Worm (Caenorhabditis elegans) whole organism, L1 larva: ENCODE results near the gene K08D12.3.

Experiments
- blmp-1 ChIP-seq: fragments of 150-350 bp; optimal IDR thresholded peaks from 2 replicates; lab custom pipeline; 2014; ENCODE audit warnings: missing biosample characterization, missing genetic modification characterization
- ceh-63 ChIP-seq: fragments of 200-800 bp; sonication (Bioruptor generic); optimal IDR thresholded peaks from 2 replicates; lab custom pipeline; 2018; ENCODE audit warnings: mild to moderate bottlenecking, missing genetic modification characterization, missing compliant biosample characterization
- ceh-82 ChIP-seq, 3 experiments: fragments of 150-350 bp in 1 of 3; sonication (generic microtip) in 2 of 3; optimal IDR thresholded peaks; 2 replicates each; lab custom pipeline; 2014 to 2017; ENCODE audit warnings: missing biosample characterization in 3 of 3, missing genetic modification characterization in 3 of 3
- ceh-88 ChIP-seq: fragments of 200-800 bp; sonication (Bioruptor generic); IDR thresholded peaks from 2 replicates; pipeline ENCODE4 v1.3.6; 2022; ENCODE audit warnings: missing genetic modification characterization, missing compliant biosample characterization
- ceh-90 ChIP-seq: sonication (generic microtip); optimal IDR thresholded peaks from 2 replicates; lab custom pipeline; 2016; ENCODE audit warnings: missing genetic modification characterization, missing compliant biosample characterization
- ces-1 ChIP-seq: fragments of 150-350 bp; optimal IDR thresholded peaks from 2 replicates; lab custom pipeline; 2014; ENCODE audit warnings: missing biosample characterization, missing genetic modification reagents, missing genetic modification characterization
- dpl-1 ChIP-seq, 3 experiments: fragments of 150-350 bp in 2 of 3; sonication (generic microtip) in 1 of 3; optimal IDR thresholded peaks; 2 replicates each; lab custom pipeline; 2014 to 2017; ENCODE audit warnings: missing biosample characterization in 3 of 3, missing genetic modification characterization in 3 of 3, missing genetic modification reagents in 3 of 3
- dsc-1 ChIP-seq: sonication (generic microtip); optimal IDR thresholded peaks from 2 replicates; lab custom pipeline; 2016; ENCODE audit warnings: mild to moderate bottlenecking, missing genetic modification characterization, missing compliant biosample characterization
- efl-1 ChIP-seq, 4 experiments: fragments of 150-350 bp; optimal IDR thresholded peaks in 3 of 4; peaks in 1 of 4; 1 replicate in 1 of 4; 2 replicates in 3 of 4; lab custom pipeline; 2014; ENCODE audit warnings: missing biosample characterization in 2 of 4, missing genetic modification characterization in 2 of 4, missing genetic modification reagents in 2 of 4
- efl-3 ChIP-seq: fragments of 200-800 bp; sonication (Bioruptor generic); optimal IDR thresholded peaks from 2 replicates; lab custom pipeline; 2018; ENCODE audit warnings: mild to moderate bottlenecking, missing genetic modification characterization, missing compliant biosample characterization
- egl-27 ChIP-seq, 2 experiments: fragments of 150-350 bp in 1 of 2; sonication (generic microtip); optimal IDR thresholded peaks; 3 replicates each; lab custom pipeline; 2017 to 2018; ENCODE audit warnings: missing biosample characterization in 2 of 2, missing genetic modification characterization in 2 of 2, missing genetic modification reagents in 2 of 2
- elt-2 ChIP-seq: sonication (generic microtip); optimal IDR thresholded peaks from 2 replicates; lab custom pipeline; 2016; ENCODE audit warnings: missing genetic modification characterization, mild to moderate bottlenecking, inconsistent platforms, missing compliant biosample characterization, missing genetic modification reagents
- elt-3 ChIP-seq, 6 experiments: fragments of 150-350 bp in 1 of 6; sonication (generic microtip); optimal IDR thresholded peaks; 2 replicates each; lab custom pipeline; 2017 to 2018; ENCODE audit warnings: missing biosample characterization in 6 of 6, missing genetic modification characterization in 6 of 6, inconsistent platforms in 1 of 6
- fkh-10 ChIP-seq: sonication (generic microtip); optimal IDR thresholded peaks from 2 replicates; lab custom pipeline; 2017; ENCODE audit warnings: missing biosample characterization, missing genetic modification reagents, missing genetic modification characterization
- fkh-8 ChIP-seq: sonication (generic microtip); optimal IDR thresholded peaks from 2 replicates; lab custom pipeline; 2016; ENCODE audit warnings: mild to moderate bottlenecking, missing genetic modification characterization, missing compliant biosample characterization
- grh-1 ChIP-seq: fragments of 200-800 bp; sonication (Bioruptor generic); IDR thresholded peaks from 2 replicates; pipeline ENCODE4 v1.3.6; 2022; ENCODE audit warnings: missing genetic modification reagents, missing genetic modification characterization, missing compliant biosample characterization
- hlh-17 ChIP-seq: fragments of 200-800 bp; sonication (Bioruptor generic); optimal IDR thresholded peaks from 2 replicates; lab custom pipeline; 2018; ENCODE audit warnings: missing genetic modification characterization, mild to moderate bottlenecking, missing compliant biosample characterization, moderate library complexity, borderline replicate concordance
- irx-1 ChIP-seq: sonication (generic microtip); optimal IDR thresholded peaks from 2 replicates; lab custom pipeline; 2016; ENCODE audit warnings: missing genetic modification characterization, missing compliant biosample characterization
- lin-14 ChIP-seq: fragments of 200-800 bp; sonication (Bioruptor generic); optimal IDR thresholded peaks from 2 replicates; lab custom pipeline; 2018; ENCODE audit warnings: mild to moderate bottlenecking, missing genetic modification characterization, moderate library complexity, missing compliant biosample characterization
- lin-35 ChIP-seq, 2 experiments: fragments of 150-350 bp; optimal IDR thresholded peaks; 2 replicates each; lab custom pipeline; 2014; ENCODE audit warnings: missing biosample characterization in 2 of 2, missing genetic modification characterization in 2 of 2, missing genetic modification reagents in 2 of 2
- mab-9 ChIP-seq: fragments of 200-800 bp; sonication (Bioruptor generic); IDR thresholded peaks from 2 replicates; pipeline ENCODE4 v1.3.6; 2022; ENCODE audit warnings: missing genetic modification reagents, missing genetic modification characterization, missing compliant biosample characterization
- mdl-1 ChIP-seq, 2 experiments: fragments of 150-350 bp; optimal IDR thresholded peaks; 2 replicates each; lab custom pipeline; 2014 to 2017; ENCODE audit warnings: missing biosample characterization in 2 of 2, missing genetic modification characterization in 2 of 2, inconsistent platforms in 1 of 2
- mef-2 ChIP-seq: fragments of 150-350 bp; optimal IDR thresholded peaks from 2 replicates; lab custom pipeline; 2014; ENCODE audit warnings: missing biosample characterization, missing genetic modification characterization
- mep-1 ChIP-seq: fragments of 150-350 bp; optimal IDR thresholded peaks from 2 replicates; lab custom pipeline; 2014; ENCODE audit warnings: missing biosample characterization, missing genetic modification characterization
- nhr-12 ChIP-seq: sonication (generic microtip); optimal IDR thresholded peaks from 2 replicates; lab custom pipeline; 2017; ENCODE audit warnings: missing biosample characterization, missing genetic modification characterization
- nhr-19 ChIP-seq: fragments of 200-800 bp; sonication (Bioruptor generic); conservative IDR thresholded peaks from 2 replicates; pipeline ENCODE4 v1.3.6; 2022; ENCODE audit warnings: missing genetic modification characterization, missing compliant biosample characterization
- nhr-20 ChIP-seq: sonication (generic microtip); optimal IDR thresholded peaks from 2 replicates; lab custom pipeline; 2016; ENCODE audit warnings: mild to moderate bottlenecking, missing genetic modification characterization, missing compliant biosample characterization
- nhr-237 ChIP-seq: fragments of 150-350 bp; optimal IDR thresholded peaks from 2 replicates; lab custom pipeline; 2014; ENCODE audit warnings: missing biosample characterization, missing genetic modification characterization
- nhr-47 ChIP-seq: sonication (generic microtip); optimal IDR thresholded peaks from 2 replicates; lab custom pipeline; 2016; ENCODE audit warnings: mild to moderate bottlenecking, missing genetic modification characterization, moderate library complexity, missing compliant biosample characterization
- nhr-71 ChIP-seq: sonication (generic microtip); optimal IDR thresholded peaks from 2 replicates; lab custom pipeline; 2016; ENCODE audit warnings: mild to moderate bottlenecking, missing genetic modification characterization, moderate library complexity, missing compliant biosample characterization
- nhr-76 ChIP-seq: sonication (generic microtip); optimal IDR thresholded peaks from 2 replicates; lab custom pipeline; 2017; ENCODE audit warnings: missing biosample characterization, missing genetic modification characterization
- nhr-85 ChIP-seq: sonication (generic microtip); peaks from one replicate; lab custom pipeline; 2016; ENCODE audit warnings: missing genetic modification characterization, inconsistent platforms, missing compliant biosample characterization
- skn-1 ChIP-seq: fragments of 150-350 bp; optimal IDR thresholded peaks from 2 replicates; lab custom pipeline; 2014; ENCODE audit warnings: missing biosample characterization, missing genetic modification characterization
- sup-37 ChIP-seq: fragments of 200-800 bp; sonication (Bioruptor generic); optimal IDR thresholded peaks from 2 replicates; lab custom pipeline; 2018; ENCODE audit warnings: mild to moderate bottlenecking, missing genetic modification characterization, missing compliant biosample characterization
- swsn-7 ChIP-seq: sonication (generic microtip); optimal IDR thresholded peaks from 2 replicates; lab custom pipeline; 2016; ENCODE audit warnings: missing genetic modification characterization, missing compliant biosample characterization
- unc-130 ChIP-seq: fragments of 150-350 bp; optimal IDR thresholded peaks from 2 replicates; lab custom pipeline; 2017; ENCODE audit warnings: missing biosample characterization, missing genetic modification characterization, inconsistent platforms
- unc-30 ChIP-seq: sonication (generic microtip); optimal IDR thresholded peaks from 2 replicates; lab custom pipeline; 2017; ENCODE audit warnings: missing biosample characterization, missing genetic modification characterization
- xbp-1 ChIP-seq: sonication (generic microtip); optimal IDR thresholded peaks from 2 replicates; lab custom pipeline; 2016; ENCODE audit warnings: missing genetic modification characterization, missing compliant biosample characterization
- zip-4 ChIP-seq: fragments of 200-800 bp; sonication (Bioruptor generic); optimal IDR thresholded peaks from 2 replicates; lab custom pipeline; 2018; ENCODE audit warnings: mild to moderate bottlenecking, missing genetic modification characterization, moderate library complexity, missing compliant biosample characterization
- ztf-11 ChIP-seq, 2 experiments: sonication (generic microtip); optimal IDR thresholded peaks; 2 replicates each; lab custom pipeline; 2016 to 2017; ENCODE audit warnings: missing genetic modification characterization in 2 of 2, missing biosample characterization in 1 of 2, missing compliant biosample characterization in 1 of 2
- ztf-4 ChIP-seq: fragments of 150-350 bp; optimal IDR thresholded peaks from 2 replicates; lab custom pipeline; 2014; ENCODE audit warnings: missing biosample characterization, missing genetic modification characterization

The K08D12.3 gene

ce11 chrIV:1720474-1720873 is 10.4 kb downstream of the K08D12.3 start, which contains the start of gene epic-2:
epic-2 (plus strand) TSS chrIV:1720790.
- TF ChIP-seq skn-1 (tag; lab: Kevin White, UChicago): no peak
- TF ChIP-seq mef-2 (tag; lab: Kevin White, UChicago): no peak
- no peak for TF ChIP-seq lin-35 (GFP tag; optimal IDR thresholded peaks at IDR 0.05; lab: Kevin White, UChicago)
- no peak for TF ChIP-seq dsc-1
- no peak for TF ChIP-seq fkh-8 (tag; lab: Kevin White, UChicago)
- no peak for TF ChIP-seq efl-1 (optimal IDR thresholded peaks at IDR 0.05; lab: Kevin White, UChicago)
- no peak for TF ChIP-seq efl-1 (GFP tag; optimal IDR thresholded peaks at IDR 0.05 in 1 of 2; lab: Kevin White, UChicago)
- no peak for TF ChIP-seq egl-27 (tag; optimal IDR thresholded peaks at IDR 0.05; lab: Kevin White, UChicago)
- no peak for TF ChIP-seq swsn-7 (tag; lab: Kevin White, UChicago)
- TF ChIP-seq nhr-19 (GFP tag; lab: Robert Waterston, UW): no peak
- TF ChIP-seq mep-1 (tag; lab: Kevin White, UChicago): no peak
- TF ChIP-seq hlh-17 (GFP tag; lab: Kevin White, UChicago): no peak
- no peak for TF ChIP-seq mdl-1 (tag; optimal IDR thresholded peaks at IDR 0.05; lab: Kevin White, UChicago)
- no peak for TF ChIP-seq ceh-82 (tag; optimal IDR thresholded peaks at IDR 0.05; lab: Kevin White, UChicago)
- no peak for TF ChIP-seq nhr-12 (tag; lab: Kevin White, UChicago)
- no peak for TF ChIP-seq ceh-63 (GFP tag; lab: Kevin White, UChicago)
- no peak for TF ChIP-seq nhr-76 (tag; lab: Kevin White, UChicago)
- no peak for TF ChIP-seq irx-1 (tag; lab: Kevin White, UChicago)
- TF ChIP-seq xbp-1 (tag; lab: Kevin White, UChicago): peak; percentile 5
- TF ChIP-seq dpl-1 (GFP tag; optimal IDR thresholded peaks at IDR 0.05; lab: Kevin White, UChicago): no peak
- no peak for TF ChIP-seq ceh-88 (GFP tag; lab: Robert Waterston, UW)
- TF ChIP-seq nhr-237: no peak
- no peak for TF ChIP-seq zip-4
- TF ChIP-seq unc-30: no peak
- TF ChIP-seq elt-3 (tag; optimal IDR thresholded peaks at IDR 0.05; lab: Kevin White, UChicago): peak in 3 of 6 experiments; percentile 3 to 68 (median 23)
- no peak for TF ChIP-seq ztf-11 (tag; optimal IDR thresholded peaks at IDR 0.05; lab: Kevin White, UChicago)
- TF ChIP-seq unc-130: no peak
- no peak for TF ChIP-seq nhr-47 (tag; lab: Kevin White, UChicago)
- peak; percentile 31 for TF ChIP-seq lin-14 (GFP tag; lab: Kevin White, UChicago)
- TF ChIP-seq mab-9: no peak
- no peak for TF ChIP-seq fkh-10 (GFP tag; lab: Kevin White, UChicago)
- TF ChIP-seq nhr-71: no peak
- TF ChIP-seq efl-3: no peak
- TF ChIP-seq nhr-20 (tag; lab: Kevin White, UChicago): no peak
- TF ChIP-seq ztf-4 (tag; lab: Kevin White, UChicago): no peak
- TF ChIP-seq ceh-90: no peak
- no peak for TF ChIP-seq sup-37 (GFP tag; lab: Kevin White, UChicago)
- TF ChIP-seq elt-2 (tag; lab: Kevin White, UChicago): no peak
- TF ChIP-seq grh-1 (GFP tag; lab: Robert Waterston, UW): peak; percentile 6; the same call in 1 of the 2 replicates
- peak; percentile 65 for TF ChIP-seq nhr-85 (tag; lab: Kevin White, UChicago)
- TF ChIP-seq blmp-1 (tag; lab: Kevin White, UChicago): peak; percentile 17
- TF ChIP-seq ces-1 (GFP tag; lab: Kevin White, UChicago): no peak

ce11 chrIV:1720902-1721301 is 10.8 kb downstream of the K08D12.3 start:
- TF ChIP-seq mab-9: 0 out of 2 replicates have a peak, but pooled peaks have one; percentile 19
